Fruit fly (Drosophila melanogaster) whole organism, embryonic: ENCODE results near the gene DENR.

ENCODE experiments used
- CG10543 ChIP-seq: fragments of 200-800 bp; sonication (Bioruptor generic); optimal IDR thresholded peaks from 3 replicates; lab custom pipeline; 2017; ENCODE audit warnings: missing biosample characterization, mild to moderate bottlenecking, missing genetic modification characterization, moderate library complexity
- CG11247 ChIP-seq: fragments of 200-800 bp; sonication (Bioruptor generic); IDR thresholded peaks from 2 replicates; pipeline ENCODE4 v1.3.6; 2022; ENCODE audit warnings: missing biosample characterization, missing genetic modification characterization
- CG12769 ChIP-seq: fragments of 200-800 bp; sonication (Bioruptor generic); optimal IDR thresholded peaks from 2 replicates; lab custom pipeline; 2019; ENCODE audit warnings: missing biosample characterization, mild to moderate bottlenecking, missing genetic modification characterization, moderate library complexity
- CG13894 ChIP-seq: fragments of 200-800 bp; sonication (Bioruptor generic); optimal IDR thresholded peaks from 3 replicates; lab custom pipeline; 2018; ENCODE audit warnings: missing biosample characterization, mild to moderate bottlenecking, missing genetic modification characterization, moderate library complexity
- CG14014 ChIP-seq: fragments of 200-800 bp; sonication (Bioruptor generic); IDR thresholded peaks from 2 replicates; pipeline ENCODE4 v1.3.6; 2022; ENCODE audit warnings: missing biosample characterization, missing genetic modification characterization
- CG15514 ChIP-seq: fragments of 200-800 bp; sonication (Bioruptor generic); optimal IDR thresholded peaks from 3 replicates; lab custom pipeline; 2017; ENCODE audit warnings: missing biosample characterization, missing genetic modification characterization, mild to moderate bottlenecking, moderate library complexity, missing genetic modification reagents
- CG17361 ChIP-seq: fragments of 200-800 bp; sonication (Bioruptor generic); IDR thresholded peaks from 3 replicates; pipeline ENCODE4 v1.3.6; 2022; ENCODE audit warnings: missing biosample characterization, missing genetic modification characterization
- CG18262 ChIP-seq: fragments of 200-800 bp; optimal IDR thresholded peaks from 3 replicates; lab custom pipeline; 2019; ENCODE audit warnings: missing biosample characterization, mild to moderate bottlenecking, missing genetic modification characterization, moderate library complexity
- CG18619 ChIP-seq: fragments of 200-800 bp; sonication (Bioruptor generic); optimal IDR thresholded peaks from 3 replicates; lab custom pipeline; 2017; ENCODE audit warnings: missing biosample characterization, mild to moderate bottlenecking, missing genetic modification characterization
- CG2199 ChIP-seq: fragments of 200-800 bp; sonication (Bioruptor generic); IDR thresholded peaks from 3 replicates; pipeline ENCODE4 v1.3.6; 2022; ENCODE audit warnings: missing biosample characterization, missing genetic modification characterization
- CG31365 ChIP-seq: fragments of 200-800 bp; sonication (Bioruptor generic); optimal IDR thresholded peaks from 2 replicates; lab custom pipeline; 2018; ENCODE audit warnings: missing biosample characterization, mild to moderate bottlenecking, missing genetic modification characterization
- CG5245 ChIP-seq: fragments of 200-800 bp; sonication (Bioruptor generic); optimal IDR thresholded peaks from 3 replicates; lab custom pipeline; 2016; ENCODE audit warnings: missing biosample characterization, missing genetic modification characterization
- Dbx ChIP-seq: fragments of 200-800 bp; sonication (Bioruptor generic); IDR thresholded peaks from 3 replicates; pipeline ENCODE4 v1.3.6; 2022; ENCODE audit warnings: missing biosample characterization, missing genetic modification characterization
- Deaf1 ChIP-seq: fragments of 200-800 bp; optimal IDR thresholded peaks from 3 replicates; lab custom pipeline; 2019; ENCODE audit warnings: missing biosample characterization, mild to moderate bottlenecking, missing genetic modification characterization, moderate library complexity
- Dll ChIP-seq: fragments of 200-800 bp; sonication (Bioruptor generic); IDR thresholded peaks from 4 replicates; pipeline ENCODE4 v1.3.6; 2022; ENCODE audit warnings: missing biosample characterization, missing genetic modification characterization; ENCODE audit not compliant: partially characterized antibody
- Drgx ChIP-seq: fragments of 200-800 bp; sonication (Bioruptor generic); IDR thresholded peaks from 2 replicates; pipeline ENCODE4 v1.3.6; 2022; ENCODE audit warnings: missing biosample characterization, missing genetic modification characterization
- Ets65A ChIP-seq: fragments of 200-800 bp; sonication (Bioruptor generic); peaks from one replicate; lab custom pipeline; 2016; ENCODE audit warnings: missing biosample characterization, missing genetic modification characterization
- Hmr ChIP-seq: fragments of 200-800 bp; sonication (Bioruptor generic); optimal IDR thresholded peaks from 3 replicates; lab custom pipeline; 2017; ENCODE audit warnings: mild to moderate bottlenecking, missing biosample characterization, missing genetic modification reagents, missing genetic modification characterization
- Med ChIP-seq: fragments of 200-800 bp; sonication (Bioruptor generic); peaks from one replicate; lab custom pipeline; 2016; ENCODE audit warnings: missing biosample characterization, missing genetic modification characterization, mild to moderate bottlenecking, inconsistent platforms, moderate library complexity
- NfI ChIP-seq: fragments of 200-800 bp; sonication (Bioruptor generic); optimal IDR thresholded peaks from 3 replicates; lab custom pipeline; 2018; ENCODE audit warnings: missing biosample characterization, mild to moderate bottlenecking, missing genetic modification characterization, moderate library complexity
- chinmo ChIP-seq: fragments of 200-800 bp; sonication (Bioruptor generic); IDR thresholded peaks from 4 replicates; pipeline ENCODE4 v1.3.6; 2022; ENCODE audit warnings: missing biosample characterization, missing genetic modification characterization; ENCODE audit not compliant: partially characterized antibody
- ci ChIP-seq: fragments of 200-800 bp; sonication (Bioruptor generic); IDR thresholded peaks from 3 replicates; pipeline ENCODE4 v1.3.6; 2022; ENCODE audit warnings: missing biosample characterization, missing genetic modification characterization
- crol ChIP-seq: fragments of 200-800 bp; sonication (Bioruptor generic); IDR thresholded peaks from 2 replicates; pipeline ENCODE4 v1.3.6; 2022; ENCODE audit warnings: missing biosample characterization, missing genetic modification characterization
- cwo ChIP-seq: fragments of 200-800 bp; sonication (Bioruptor generic); optimal IDR thresholded peaks from 3 replicates; lab custom pipeline; 2017; ENCODE audit warnings: missing biosample characterization, missing genetic modification characterization, mild to moderate bottlenecking, moderate library complexity, missing genetic modification reagents
- danr ChIP-seq: fragments of 200-800 bp; sonication (Bioruptor generic); IDR thresholded peaks from 2 replicates; pipeline ENCODE4 v1.3.6; 2022; ENCODE audit warnings: missing biosample characterization, missing genetic modification characterization
- gem ChIP-seq: fragments of 200-800 bp; sonication (Bioruptor generic); optimal IDR thresholded peaks from 2 replicates; lab custom pipeline; 2019; ENCODE audit warnings: missing biosample characterization, mild to moderate bottlenecking, missing genetic modification characterization, moderate library complexity
- maf-S ChIP-seq: fragments of 200-800 bp; sonication (Bioruptor generic); optimal IDR thresholded peaks from 2 replicates; lab custom pipeline; 2016; ENCODE audit warnings: missing biosample characterization, missing genetic modification characterization
- nom ChIP-seq: fragments of 200-800 bp; sonication (Bioruptor generic); optimal IDR thresholded peaks from 2 replicates; lab custom pipeline; 2017; ENCODE audit warnings: missing biosample characterization, missing genetic modification characterization, mild to moderate bottlenecking, moderate library complexity, missing genetic modification reagents
- onecut ChIP-seq: fragments of 200-800 bp; sonication (Bioruptor generic); IDR thresholded peaks from 2 replicates; pipeline ENCODE4 v1.3.6; 2022; ENCODE audit warnings: missing biosample characterization, missing genetic modification characterization
- prd ChIP-seq, 3 experiments: fragments of >200 bp in 2 of 3; fragments of 200-800 bp in 1 of 3; sonication (Bioruptor generic) in 1 of 3; optimal IDR thresholded peaks in 2 of 3; IDR thresholded peaks in 1 of 3; 2 replicates in 2 of 3; 3 replicates in 1 of 3; pipeline versions ENCODE4 v1.3.6 to Lab custom; 2017 to 2022; ENCODE audit warnings: missing biosample characterization in 1 of 3, missing genetic modification characterization in 1 of 3
- rib ChIP-seq: fragments of 200-800 bp; sonication (Bioruptor generic); IDR thresholded peaks from 2 replicates; pipeline ENCODE4 v1.3.6; 2022; ENCODE audit warnings: missing biosample characterization, missing genetic modification characterization
- schlank ChIP-seq: fragments of 200-800 bp; sonication (Bioruptor generic); optimal IDR thresholded peaks from 2 replicates; lab custom pipeline; 2018; ENCODE audit warnings: missing biosample characterization, mild to moderate bottlenecking, missing genetic modification characterization
- sens ChIP-seq: fragments of 200-800 bp; sonication (Bioruptor generic); peaks from one replicate; lab custom pipeline; 2016; ENCODE audit warnings: missing biosample characterization, missing genetic modification characterization
- sr ChIP-seq: fragments of 200-800 bp; sonication (Bioruptor generic); IDR thresholded peaks from 3 replicates; pipeline ENCODE4 v1.3.6; 2022; ENCODE audit warnings: missing biosample characterization, missing genetic modification characterization

The DENR gene

DNA sequence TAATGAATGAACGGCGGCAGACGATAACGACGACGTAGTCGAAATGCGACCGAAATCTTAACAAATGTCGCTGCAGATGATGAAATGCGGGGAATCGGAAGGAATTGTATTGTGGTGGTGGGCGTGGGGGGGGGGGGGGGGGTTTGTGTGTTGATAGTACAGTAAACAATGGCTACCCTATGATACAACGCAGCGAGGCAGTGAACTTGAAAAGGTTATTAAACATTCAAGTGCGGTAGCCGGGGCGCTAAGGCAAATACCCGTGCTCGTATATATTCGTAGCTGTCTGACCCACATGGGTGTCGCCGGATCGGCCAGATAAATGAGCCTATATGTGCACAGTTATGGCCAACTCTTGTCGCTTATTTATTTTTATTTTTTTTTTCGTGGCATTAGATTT, 22.9 kb upstream of the DENR start:
- peak; percentile 51 for TF ChIP-seq Med
- TF ChIP-seq CG17361 (GFP tag; lab: Robert Waterston, UW): 0 out of 3 replicates have a peak, but pooled peaks have one; percentile 11
- 0 out of 3 replicates have a peak, but pooled peaks have one; percentile 19 for TF ChIP-seq ci
- no peak for TF ChIP-seq danr
- peak; percentile 13; the same call in 1 of the 2 replicates for TF ChIP-seq onecut (GFP tag; lab: Robert Waterston, UW)
- TF ChIP-seq prd (optimal IDR thresholded peaks at IDR 0.05; lab: Kevin White, UChicago): no peak
- TF ChIP-seq prd (GFP tag; IDR thresholded peaks at IDR 0.05; lab: Robert Waterston, UW): no peak
- TF ChIP-seq crol (GFP tag; lab: Robert Waterston, UW): peak; percentile 23; the same call in 1 of the 2 replicates
- peak; percentile 15 for TF ChIP-seq CG10543 (GFP tag; lab: Kevin White, UChicago)
- TF ChIP-seq CG14014 (GFP tag; lab: Robert Waterston, UW): peak; percentile 14; the same call in 1 of the 2 replicates
- TF ChIP-seq Hmr (GFP tag; lab: Kevin White, UChicago): peak; percentile 22
- peak; percentile 19 for TF ChIP-seq sens
- TF ChIP-seq rib: 0 out of 2 replicates have a peak, but pooled peaks have one; percentile 47
- no peak for TF ChIP-seq CG5245
- no peak for TF ChIP-seq sr (GFP tag; lab: Robert Waterston, UW)
- TF ChIP-seq schlank (tag; lab: Kevin White, UChicago): no peak
- TF ChIP-seq CG31365: no peak
- TF ChIP-seq, all 482 proteins: peak for 10

DNA sequence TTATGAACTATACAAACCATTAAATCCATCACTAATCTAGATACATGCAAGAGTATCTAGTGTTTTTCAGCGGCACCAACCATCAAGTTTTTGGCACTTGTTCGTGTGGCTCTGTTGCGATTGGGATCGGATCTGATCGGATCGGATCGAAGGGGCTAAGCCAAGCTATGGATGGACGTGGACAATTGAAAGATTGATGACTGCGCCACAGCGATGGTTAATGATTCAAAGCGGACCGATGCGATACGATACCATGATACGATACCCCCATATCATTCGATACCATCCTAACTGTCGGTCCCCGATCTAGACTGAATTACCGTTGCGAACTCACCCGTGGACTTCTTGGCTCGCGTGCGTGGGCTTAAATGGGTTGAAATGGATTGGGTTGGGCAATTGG, 21.3 kb upstream of the DENR start:
- TF ChIP-seq CG11247 (no peak), CG13894 (peak; percentile 96)
- TF ChIP-seq, all 482 proteins: peak for 1

DNA sequence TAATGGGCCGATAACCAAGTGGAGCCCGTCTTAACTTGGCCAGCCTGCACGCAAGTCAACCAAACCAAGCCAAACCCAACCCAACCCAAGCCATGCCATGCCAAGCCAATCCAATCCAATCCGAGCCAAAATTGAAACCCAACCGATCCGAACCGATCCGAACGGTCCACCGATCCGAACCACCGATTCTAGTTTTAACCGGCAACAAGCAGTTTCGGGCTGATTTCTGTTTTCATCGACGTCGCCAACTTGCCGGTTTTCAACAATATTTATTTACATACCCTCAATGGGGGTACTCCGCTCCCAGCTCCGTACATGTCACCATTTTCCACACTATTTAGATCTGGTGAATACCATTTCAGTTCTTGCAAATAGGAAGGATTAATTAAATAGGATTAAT, 20.6 kb upstream of the DENR start:
- TF ChIP-seq Deaf1 (tag; lab: Kevin White, UChicago) (peak; percentile 75), CG12769 (tag; lab: Kevin White, UChicago) (peak; percentile 34), Dll (GFP tag; lab: Robert Waterston, UW) (no peak), NfI (GFP tag; lab: Kevin White, UChicago) (no peak), CG13894 (peak; percentile 97), chinmo (GFP tag; lab: Robert Waterston, UW) (peak; percentile 44; the same call in 1 of the 4 replicates), Med (peak; percentile 23), gem (tag; lab: Kevin White, UChicago) (peak; percentile 86), cwo (no peak), Dbx (GFP tag; lab: Robert Waterston, UW) (0 out of 3 replicates have a peak, but pooled peaks have one; percentile 18), CG15514 (no peak), CG2199 (GFP tag; lab: Robert Waterston, UW) (peak; percentile 66; the same call in 1 of the 3 replicates), crol (GFP tag; lab: Robert Waterston, UW) (no peak)
- TF ChIP-seq, all 482 proteins: peak for 8

dm6 chrX:16906065-16906464, 19.7 kb upstream of the DENR start:
- TF ChIP-seq CG18262 (tag; lab: Kevin White, UChicago): no peak
- peak; percentile 46; the same call in 1 of the 2 replicates for TF ChIP-seq Drgx
- TF ChIP-seq nom (GFP tag; lab: Kevin White, UChicago): peak; percentile 70
- TF ChIP-seq CG18619 (GFP tag; lab: Kevin White, UChicago): no peak
- peak; percentile 23 for TF ChIP-seq sens
- TF ChIP-seq Deaf1 (tag; lab: Kevin White, UChicago): peak; percentile 19

DNA sequence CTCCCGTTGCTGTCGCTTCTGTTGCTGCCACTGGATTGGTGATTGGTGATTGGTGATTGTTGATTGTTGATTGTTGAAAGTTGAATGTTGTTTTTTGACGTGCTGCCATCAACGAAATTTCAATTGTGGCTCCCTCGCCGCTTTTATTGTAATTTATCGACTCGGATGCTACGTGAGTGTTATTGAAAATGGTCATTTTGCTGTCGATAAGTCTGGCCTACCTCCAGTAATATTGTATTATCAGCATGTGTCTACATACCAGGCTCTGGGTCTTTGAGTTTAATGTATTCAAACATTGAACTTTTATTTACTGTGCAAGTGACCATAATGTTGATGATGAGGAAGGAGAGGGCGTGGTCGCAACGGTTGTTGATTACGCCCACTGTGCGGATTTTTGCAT, 16.1 kb upstream of the DENR start:
- peak; percentile 65 for TF ChIP-seq Ets65A
- TF ChIP-seq maf-S (GFP tag; lab: Kevin White, UChicago): no peak
